Fruit fly (Drosophila melanogaster) whole organism, embryonic: ENCODE results near the gene CG12017.

Experiments used
- Antp ChIP-seq: fragments of 200-800 bp; sonication (Bioruptor generic); optimal IDR thresholded peaks from 3 replicates; lab custom pipeline; 2016; ENCODE audit warnings: missing biosample characterization, missing genetic modification characterization
- B-H2 ChIP-seq: fragments of 200-800 bp; sonication (Bioruptor generic); optimal IDR thresholded peaks from 2 replicates; lab custom pipeline; 2018; ENCODE audit warnings: missing biosample characterization, mild to moderate bottlenecking, missing genetic modification characterization
- Blimp-1 ChIP-seq: fragments of 200-800 bp; sonication (Bioruptor generic); optimal IDR thresholded peaks from 3 replicates; lab custom pipeline; 2018; ENCODE audit warnings: missing biosample characterization, missing genetic modification characterization, mild to moderate bottlenecking, moderate library complexity, missing genetic modification reagents
- CG11560 ChIP-seq: fragments of 200-800 bp; sonication (Bioruptor generic); IDR thresholded peaks from 3 replicates; pipeline ENCODE4 v1.3.6; 2022; ENCODE audit warnings: missing biosample characterization, missing genetic modification characterization
- CG11695 ChIP-seq: fragments of 200-800 bp; sonication (Bioruptor generic); IDR thresholded peaks from 3 replicates; pipeline ENCODE4 v1.3.6; 2022; ENCODE audit warnings: missing biosample characterization, missing genetic modification characterization
- CG1233 ChIP-seq: fragments of 200-800 bp; sonication (Bioruptor generic); optimal IDR thresholded peaks from 4 replicates; lab custom pipeline; 2018; ENCODE audit warnings: missing biosample characterization, mild to moderate bottlenecking, missing genetic modification characterization
- CG13894 ChIP-seq: fragments of 200-800 bp; sonication (Bioruptor generic); optimal IDR thresholded peaks from 3 replicates; lab custom pipeline; 2018; ENCODE audit warnings: missing biosample characterization, mild to moderate bottlenecking, missing genetic modification characterization, moderate library complexity
- CG15514 ChIP-seq: fragments of 200-800 bp; sonication (Bioruptor generic); optimal IDR thresholded peaks from 3 replicates; lab custom pipeline; 2017; ENCODE audit warnings: missing biosample characterization, missing genetic modification characterization, mild to moderate bottlenecking, moderate library complexity, missing genetic modification reagents
- CG15696 ChIP-seq: fragments of 200-800 bp; sonication (Bioruptor generic); optimal IDR thresholded peaks from 2 replicates; lab custom pipeline; 2019; ENCODE audit warnings: missing biosample characterization, mild to moderate bottlenecking, missing genetic modification characterization, moderate library complexity
- CG18262 ChIP-seq: fragments of 200-800 bp; optimal IDR thresholded peaks from 3 replicates; lab custom pipeline; 2019; ENCODE audit warnings: missing biosample characterization, mild to moderate bottlenecking, missing genetic modification characterization, moderate library complexity
- CG2116 ChIP-seq: fragments of 200-800 bp; sonication (Bioruptor generic); optimal IDR thresholded peaks from 3 replicates; lab custom pipeline; 2018; ENCODE audit warnings: missing biosample characterization, mild to moderate bottlenecking, missing genetic modification characterization
- CG34376 ChIP-seq: fragments of 200-800 bp; sonication (Bioruptor generic); optimal IDR thresholded peaks from 2 replicates; lab custom pipeline; 2018; ENCODE audit warnings: missing biosample characterization, mild to moderate bottlenecking, missing genetic modification characterization
- CG3847 ChIP-seq: fragments of 200-800 bp; sonication (Bioruptor generic); IDR thresholded peaks from 2 replicates; pipeline ENCODE4 v1.3.6; 2022; ENCODE audit warnings: missing biosample characterization, missing genetic modification characterization
- CG4328 ChIP-seq: fragments of 200-800 bp; sonication (Bioruptor generic); optimal IDR thresholded peaks from 3 replicates; lab custom pipeline; 2017; ENCODE audit warnings: missing biosample characterization, missing genetic modification reagents, missing genetic modification characterization
- CG4404 ChIP-seq: fragments of 200-800 bp; sonication (Bioruptor generic); IDR thresholded peaks from 2 replicates; pipeline ENCODE4 v1.3.6; 2022; ENCODE audit warnings: missing biosample characterization, missing genetic modification characterization
- CG7745 ChIP-seq: fragments of 200-800 bp; sonication (Bioruptor generic); optimal IDR thresholded peaks from 2 replicates; lab custom pipeline; 2018; ENCODE audit warnings: missing biosample characterization, mild to moderate bottlenecking, missing genetic modification characterization, moderate library complexity
- CG7786 ChIP-seq: fragments of 200-800 bp; sonication (Bioruptor generic); optimal IDR thresholded peaks from 2 replicates; lab custom pipeline; 2016; ENCODE audit warnings: missing biosample characterization, missing genetic modification characterization
- CG8281 ChIP-seq: fragments of 200-800 bp; sonication (Bioruptor generic); optimal IDR thresholded peaks from 2 replicates; lab custom pipeline; 2018; ENCODE audit warnings: missing biosample characterization, mild to moderate bottlenecking, missing genetic modification characterization, moderate library complexity
- Dbx ChIP-seq: fragments of 200-800 bp; sonication (Bioruptor generic); IDR thresholded peaks from 3 replicates; pipeline ENCODE4 v1.3.6; 2022; ENCODE audit warnings: missing biosample characterization, missing genetic modification characterization
- Deaf1 ChIP-seq: fragments of 200-800 bp; optimal IDR thresholded peaks from 3 replicates; lab custom pipeline; 2019; ENCODE audit warnings: missing biosample characterization, mild to moderate bottlenecking, missing genetic modification characterization, moderate library complexity
- Drgx ChIP-seq: fragments of 200-800 bp; sonication (Bioruptor generic); IDR thresholded peaks from 2 replicates; pipeline ENCODE4 v1.3.6; 2022; ENCODE audit warnings: missing biosample characterization, missing genetic modification characterization
- E2f2 ChIP-seq: fragments of 200-800 bp; sonication (Bioruptor generic); IDR thresholded peaks from 2 replicates; pipeline ENCODE4 v1.3.6; 2022; ENCODE audit warnings: missing biosample characterization, missing genetic modification characterization
- GATAe ChIP-seq: fragments of 200-800 bp; sonication (Bioruptor generic); conservative IDR thresholded peaks from 2 replicates; pipeline ENCODE4 v1.3.6; 2022; ENCODE audit warnings: missing biosample characterization, missing genetic modification characterization
- Hsf ChIP-seq: fragments of 200-800 bp; sonication (Bioruptor generic); optimal IDR thresholded peaks from 3 replicates; lab custom pipeline; 2016; ENCODE audit warnings: missing biosample characterization, missing genetic modification characterization
- MESR4 ChIP-seq: fragments of 200-800 bp; sonication (Bioruptor generic); optimal IDR thresholded peaks from 2 replicates; lab custom pipeline; 2018; ENCODE audit warnings: missing biosample characterization, mild to moderate bottlenecking, missing genetic modification characterization, moderate library complexity
- Max ChIP-seq: fragments of 200-800 bp; sonication (Bioruptor generic); optimal IDR thresholded peaks from 2 replicates; lab custom pipeline; 2016; ENCODE audit warnings: missing biosample characterization, mild to moderate bottlenecking, missing genetic modification characterization
- Nf-YA ChIP-seq: fragments of 200-800 bp; sonication (Bioruptor generic); IDR thresholded peaks from 2 replicates; pipeline ENCODE4 v1.3.6; 2022; ENCODE audit warnings: missing biosample characterization, missing genetic modification characterization
- Nf-YB ChIP-seq: fragments of 200-800 bp; sonication (Bioruptor generic); optimal IDR thresholded peaks from 3 replicates; lab custom pipeline; 2019; ENCODE audit warnings: missing biosample characterization, mild to moderate bottlenecking, missing genetic modification characterization, moderate library complexity
- Opbp ChIP-seq: fragments of 200-800 bp; sonication (Bioruptor generic); IDR thresholded peaks from 3 replicates; pipeline ENCODE4 v1.3.6; 2022; ENCODE audit warnings: missing biosample characterization, missing genetic modification characterization; ENCODE audit not compliant: partially characterized antibody
- Pdp1 ChIP-seq, 2 experiments: fragments of 200-800 bp; sonication (Bioruptor generic); optimal IDR thresholded peaks; 3 replicates each; lab custom pipeline; 2016; ENCODE audit warnings: missing biosample characterization in 2 of 2, missing genetic modification characterization in 2 of 2, mild to moderate bottlenecking in 1 of 2, moderate library complexity in 1 of 2
- Poxn ChIP-seq: fragments of 200-800 bp; sonication (Bioruptor generic); IDR thresholded peaks from 2 replicates; pipeline ENCODE4 v1.3.6; 2022; ENCODE audit warnings: missing biosample characterization, missing genetic modification characterization
- Ravus ChIP-seq: fragments of 200-800 bp; sonication (Bioruptor generic); IDR thresholded peaks from 2 replicates; pipeline ENCODE4 v1.3.6; 2022; ENCODE audit warnings: missing biosample characterization, missing genetic modification characterization
- YL-1 ChIP-seq: fragments of 200-800 bp; sonication (Bioruptor generic); optimal IDR thresholded peaks from 3 replicates; lab custom pipeline; 2017; ENCODE audit warnings: missing biosample characterization, mild to moderate bottlenecking, missing genetic modification characterization
- ato ChIP-seq: fragments of 200-800 bp; sonication (Bioruptor generic); IDR thresholded peaks from 2 replicates; pipeline ENCODE4 v1.3.6; 2022; ENCODE audit warnings: missing biosample characterization, missing genetic modification characterization; ENCODE audit not compliant: partially characterized antibody
- chm ChIP-seq: fragments of 200-800 bp; sonication (Bioruptor generic); IDR thresholded peaks from 2 replicates; pipeline ENCODE4 v1.3.6; 2022; ENCODE audit warnings: missing biosample characterization, missing genetic modification characterization
- emc ChIP-seq: fragments of 200-800 bp; sonication (Bioruptor generic); optimal IDR thresholded peaks from 2 replicates; lab custom pipeline; 2016; ENCODE audit warnings: missing biosample characterization, missing genetic modification characterization
- gsb-n ChIP-seq: fragments of 200-800 bp; sonication (Bioruptor generic); optimal IDR thresholded peaks from 3 replicates; lab custom pipeline; 2018; ENCODE audit warnings: missing biosample characterization, mild to moderate bottlenecking, missing genetic modification characterization
- gt ChIP-seq: fragments of 200-800 bp; sonication (Bioruptor generic); IDR thresholded peaks from 2 replicates; pipeline ENCODE4 v1.3.6; 2022; ENCODE audit warnings: missing biosample characterization, missing genetic modification characterization
- jing ChIP-seq: fragments of 200-800 bp; sonication (Bioruptor generic); optimal IDR thresholded peaks from 2 replicates; lab custom pipeline; 2018; ENCODE audit warnings: missing biosample characterization, mild to moderate bottlenecking, missing genetic modification characterization
- ken ChIP-seq: fragments of 200-800 bp; sonication (Bioruptor generic); IDR thresholded peaks from 3 replicates; pipeline ENCODE4 v1.3.6; 2022; ENCODE audit warnings: missing biosample characterization, missing genetic modification characterization
- nau ChIP-seq: fragments of 200-800 bp; sonication (Bioruptor generic); optimal IDR thresholded peaks from 3 replicates; lab custom pipeline; 2017; ENCODE audit warnings: missing biosample characterization, mild to moderate bottlenecking, missing genetic modification characterization, missing genetic modification reagents
- nerfin-2 ChIP-seq: fragments of 200-800 bp; sonication (Bioruptor generic); IDR thresholded peaks from 2 replicates; pipeline ENCODE4 v1.3.6; 2022; ENCODE audit warnings: missing biosample characterization, missing genetic modification characterization; ENCODE audit not compliant: partially characterized antibody
- nmo ChIP-seq: fragments of 200-800 bp; sonication (Bioruptor generic); optimal IDR thresholded peaks from 2 replicates; lab custom pipeline; 2018; ENCODE audit warnings: missing biosample characterization, mild to moderate bottlenecking, missing genetic modification characterization, moderate library complexity
- psq ChIP-seq: fragments of 200-800 bp; sonication (Bioruptor generic); optimal IDR thresholded peaks from 2 replicates; lab custom pipeline; 2017; ENCODE audit warnings: missing biosample characterization, missing genetic modification characterization
- stc ChIP-seq: fragments of 200-800 bp; sonication (Bioruptor generic); IDR thresholded peaks from 2 replicates; pipeline ENCODE4 v1.3.6; 2022; ENCODE audit warnings: missing biosample characterization, missing genetic modification characterization
- tna ChIP-seq: fragments of 200-800 bp; sonication (Bioruptor generic); IDR thresholded peaks from 2 replicates; pipeline ENCODE4 v1.3.6; 2022; ENCODE audit warnings: missing biosample characterization, missing genetic modification characterization; ENCODE audit not compliant: partially characterized antibody
- toy ChIP-seq: fragments of 200-800 bp; sonication (Bioruptor generic); IDR thresholded peaks from 2 replicates; pipeline ENCODE4 v1.3.6; 2022; ENCODE audit warnings: missing biosample characterization, missing genetic modification characterization
- twi ChIP-seq: fragments of 200-800 bp; optimal IDR thresholded peaks from 2 replicates; lab custom pipeline; 2019; ENCODE audit warnings: missing biosample characterization, mild to moderate bottlenecking, missing genetic modification characterization, moderate library complexity

CG12017 gene

DNA sequence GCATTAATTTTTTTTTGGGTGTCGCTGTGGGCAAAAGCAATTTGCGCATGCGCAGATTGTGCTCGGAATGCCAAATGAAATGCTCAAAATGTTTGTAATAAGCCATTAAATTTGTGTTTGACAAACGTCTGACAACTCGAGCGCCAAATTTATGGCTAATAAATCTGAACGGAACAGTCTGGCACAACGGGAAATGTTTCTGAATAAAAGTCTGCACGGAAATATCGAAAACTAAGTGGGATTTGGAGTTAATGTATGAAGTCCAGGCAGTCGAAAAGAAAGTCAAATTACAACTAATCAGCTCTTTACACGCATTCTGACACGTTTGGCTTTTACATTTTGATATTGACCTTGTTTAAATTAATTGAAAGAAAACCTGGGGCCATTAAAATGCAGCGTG lies 11.1 kb downstream of the CG12017 start, which contains the start of gene CG12009:
CG12009 (plus strand) TSS at position 301 of the 400 bp plus-strand sequence.
- TF ChIP-seq Nf-YA (GFP tag; lab: Robert Waterston, UW) (no peak), CG34376 (GFP tag; lab: Kevin White, UChicago) (no peak)
- TF ChIP-seq, all 482 proteins: peak for 0

DNA sequence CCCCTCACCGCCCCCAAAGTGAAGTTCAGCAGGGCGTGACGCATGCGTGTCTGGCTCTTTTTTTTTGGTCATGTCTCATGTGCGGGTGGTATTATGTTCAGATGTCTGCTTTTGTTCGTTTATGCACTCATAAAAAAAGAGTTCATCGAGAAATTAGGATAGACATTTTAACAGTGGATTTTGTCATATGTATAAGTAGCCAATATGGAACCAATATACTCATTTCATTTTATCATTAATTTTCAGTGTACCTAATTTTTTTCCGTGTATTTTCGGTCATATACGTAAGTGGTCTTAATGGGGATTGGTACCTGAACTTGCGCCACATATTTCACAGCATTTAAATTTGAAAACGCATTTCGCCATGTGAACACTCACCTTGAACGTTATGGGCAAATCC lies 20.3 kb downstream of the CG12017 start:
- TF ChIP-seq emc (GFP tag; lab: Kevin White, UChicago) (no peak), MESR4 (GFP tag; lab: Kevin White, UChicago) (no peak), B-H2 (no peak), CG4328 (no peak), CG7745 (tag; lab: Kevin White, UChicago) (no peak), CG7786 (GFP tag; lab: Kevin White, UChicago) (peak; percentile 29), Blimp-1 (GFP tag; lab: Kevin White, UChicago) (peak; percentile 78), Antp (GFP tag; lab: Kevin White, UChicago) (peak; percentile 22), jing (GFP tag; lab: Kevin White, UChicago) (no peak), gt (GFP tag; lab: Robert Waterston, UW) (no peak), toy (no peak), CG11560 (tag; lab: Robert Waterston, UW) (0 out of 3 replicates have a peak, but pooled peaks have one; percentile 7), tna (GFP tag; lab: Robert Waterston, UW) (no peak), CG15514 (GFP tag; lab: Kevin White, UChicago) (peak; percentile 27), CG4404 (0 out of 2 replicates have a peak, but pooled peaks have one; percentile 29), CG1233 (GFP tag; lab: Kevin White, UChicago) (peak; percentile 31), CG18262 (tag; lab: Kevin White, UChicago) (peak; percentile 66), ato (GFP tag; lab: Robert Waterston, UW) (no peak), psq (GFP tag; lab: Kevin White, UChicago) (no peak), CG8281 (tag; lab: Kevin White, UChicago) (peak; percentile 13), CG11695 (GFP tag; lab: Robert Waterston, UW) (no peak), Nf-YB (GFP tag; lab: Kevin White, UChicago) (no peak), YL-1 (GFP tag; lab: Kevin White, UChicago) (no peak), GATAe (GFP tag; lab: Robert Waterston, UW) (no peak), CG13894 (no peak), twi (tag; lab: Kevin White, UChicago) (no peak), Drgx (GFP tag; lab: Robert Waterston, UW) (peak; percentile 33; the same call in 1 of the 2 replicates), Dbx (GFP tag; lab: Robert Waterston, UW) (no peak), nmo (GFP tag; lab: Kevin White, UChicago) (peak; percentile 52), Opbp (GFP tag; lab: Robert Waterston, UW) (no peak), CG2116 (GFP tag; lab: Kevin White, UChicago) (no peak), ken (peak; percentile 70; the same call in 2 of the 3 replicates), chm (GFP tag; lab: Robert Waterston, UW) (peak; percentile 75; the same call in 1 of the 2 replicates), Deaf1 (tag; lab: Kevin White, UChicago) (no peak), Pdp1 (GFP tag; optimal IDR thresholded peaks at IDR 0.05; lab: Kevin White, UChicago) (no peak), CG15696 (tag; lab: Kevin White, UChicago) (no peak), Ravus (GFP tag; lab: Robert Waterston, UW) (peak; percentile 9; the same call in 1 of the 2 replicates), Max (GFP tag; lab: Kevin White, UChicago) (peak; percentile 41), E2f2 (peak; percentile 43; the same call in 1 of the 2 replicates), nerfin-2 (no peak), gsb-n (tag; lab: Kevin White, UChicago) (peak; percentile 20), CG3847 (peak; percentile 50), nau (GFP tag; lab: Kevin White, UChicago) (no peak), stc (GFP tag; lab: Robert Waterston, UW) (peak; percentile 57; the same call in 1 of the 2 replicates), Poxn (GFP tag; lab: Robert Waterston, UW) (no peak), Hsf (GFP tag; lab: Kevin White, UChicago) (peak; percentile 46)
